Fruit fly (Drosophila melanogaster) whole organism, pupa: ENCODE measurements around the gene sNPF.

ENCODE experiments used
- CG12605 ChIP-seq: fragments of 200-800 bp; sonication (Bioruptor generic); IDR thresholded peaks from 2 replicates; pipeline ENCODE4 v1.3.6; 2022; ENCODE audit warnings: missing biosample characterization, missing genetic modification characterization
- CG13204 ChIP-seq: fragments of 200-800 bp; sonication (Bioruptor generic); optimal IDR thresholded peaks from 2 replicates; lab custom pipeline; 2018; ENCODE audit warnings: missing biosample characterization, mild to moderate bottlenecking, missing genetic modification characterization, moderate library complexity
- CG14655 ChIP-seq: fragments of 200-800 bp; sonication (Bioruptor generic); optimal IDR thresholded peaks from 3 replicates; lab custom pipeline; 2017; ENCODE audit warnings: mild to moderate bottlenecking, missing biosample characterization, missing genetic modification reagents, missing genetic modification characterization
- CG15710 ChIP-seq: fragments of 200-800 bp; sonication (Bioruptor generic); optimal IDR thresholded peaks from 2 replicates; lab custom pipeline; 2018; ENCODE audit warnings: missing biosample characterization, mild to moderate bottlenecking, missing genetic modification characterization, moderate library complexity
- CG34367 ChIP-seq: fragments of 200-800 bp; sonication (Bioruptor generic); optimal IDR thresholded peaks from 2 replicates; lab custom pipeline; 2018; ENCODE audit warnings: missing biosample characterization, mild to moderate bottlenecking, missing genetic modification characterization
- CG8159 ChIP-seq: fragments of 200-800 bp; sonication (Bioruptor generic); optimal IDR thresholded peaks from 3 replicates; lab custom pipeline; 2018; ENCODE audit warnings: missing biosample characterization, mild to moderate bottlenecking, missing genetic modification characterization, moderate library complexity
- CG8301 ChIP-seq: fragments of 200-800 bp; sonication (Bioruptor generic); optimal IDR thresholded peaks from 2 replicates; lab custom pipeline; 2018; ENCODE audit warnings: missing biosample characterization, mild to moderate bottlenecking, missing genetic modification characterization
- CG9948 ChIP-seq: fragments of 200-800 bp; sonication (Bioruptor generic); optimal IDR thresholded peaks from 2 replicates; lab custom pipeline; 2018; ENCODE audit warnings: missing biosample characterization, mild to moderate bottlenecking, missing genetic modification characterization, moderate library complexity
- D1 ChIP-seq: fragments of 200-800 bp; sonication (Bioruptor generic); optimal IDR thresholded peaks from 2 replicates; lab custom pipeline; 2018; ENCODE audit warnings: missing biosample characterization, mild to moderate bottlenecking, missing genetic modification characterization, moderate library complexity
- Ets98B ChIP-seq: fragments of 200-800 bp; sonication (Bioruptor generic); IDR thresholded peaks from 2 replicates; pipeline ENCODE4 v1.3.6; 2022; ENCODE audit warnings: missing biosample characterization, missing genetic modification characterization
- Pif1A ChIP-seq: fragments of 200-800 bp; sonication (Bioruptor generic); optimal IDR thresholded peaks from 3 replicates; lab custom pipeline; 2016; ENCODE audit warnings: missing biosample characterization, missing genetic modification characterization
- Pif1B ChIP-seq: fragments of 200-800 bp; sonication (Bioruptor generic); optimal IDR thresholded peaks from 3 replicates; lab custom pipeline; 2016; ENCODE audit warnings: missing biosample characterization, missing genetic modification characterization
- Snoo ChIP-seq: fragments of 200-800 bp; sonication (Bioruptor generic); optimal IDR thresholded peaks from 3 replicates; lab custom pipeline; 2017; ENCODE audit warnings: missing biosample characterization, mild to moderate bottlenecking, missing genetic modification characterization, inconsistent platforms
- gl ChIP-seq: fragments of 200-800 bp; sonication (Bioruptor generic); optimal IDR thresholded peaks from 2 replicates; lab custom pipeline; 2018; ENCODE audit warnings: missing biosample characterization, mild to moderate bottlenecking, missing genetic modification characterization

- no peak for TF ChIP-seq CG8159
- TF ChIP-seq CG9948 (tag; lab: Kevin White, UChicago), result no peak
- TF ChIP-seq CG14655 (GFP tag; lab: Kevin White, UChicago), result no peak
- no peak for TF ChIP-seq Pif1B
- TF ChIP-seq D1 (tag; lab: Kevin White, UChicago), result no peak
- no peak for TF ChIP-seq CG13204
- no peak for TF ChIP-seq Pif1A (GFP tag; lab: Kevin White, UChicago)
- TF ChIP-seq Ets98B, result no peak
- no peak for TF ChIP-seq CG12605 (GFP tag; lab: Robert Waterston, UW)
- TF ChIP-seq gl (tag; lab: Kevin White, UChicago), result no peak
- TF ChIP-seq CG34367, result no peak
- TF ChIP-seq CG8301, result no peak
- TF ChIP-seq CG15710, result no peak
- TF ChIP-seq Snoo (tag; lab: Kevin White, UChicago), result no peak
Observed at dm6 chr2L:19998139-19998538, 29.6 kb upstream of the sNPF start.
